Fruit fly (Drosophila melanogaster) whole organism, wandering third instar larva: Measurements from ENCODE around the gene t-cup.

Experiments
- GATAd ChIP-seq: sonication (Bioruptor generic); optimal IDR thresholded peaks from 2 replicates; lab custom pipeline; 2016; ENCODE audit warnings: missing biosample characterization, missing genetic modification characterization
- Hr78 ChIP-seq: fragments of >200 bp; optimal IDR thresholded peaks from 2 replicates; lab custom pipeline; 2017; ENCODE audit warnings: missing biosample characterization, missing genetic modification characterization
- Hr83 ChIP-seq: fragments of 200-300 bp; sonication (Bioruptor generic); optimal IDR thresholded peaks from 2 replicates; lab custom pipeline; 2016; ENCODE audit warnings: missing biosample characterization, mild to moderate bottlenecking, missing genetic modification characterization, moderate library complexity; ENCODE audit not compliant: poor library complexity, severe bottlenecking
- Jra ChIP-seq: sonication (Bioruptor generic); optimal IDR thresholded peaks from 2 replicates; lab custom pipeline; 2016; ENCODE audit warnings: missing biosample characterization, missing genetic modification characterization
- Myc ChIP-seq: fragments of >200 bp; optimal IDR thresholded peaks from 2 replicates; lab custom pipeline; 2017
- N ChIP-seq: fragments of >200 bp; optimal IDR thresholded peaks from 2 replicates; lab custom pipeline; 2018; ENCODE audit warnings: missing biosample characterization, missing external identifiers, missing genetic modification characterization
- Vsx2 ChIP-seq: fragments of 200-300, 225-300 bp; sonication (Bioruptor generic); optimal IDR thresholded peaks from 2 replicates; lab custom pipeline; 2018; ENCODE audit warnings: missing biosample characterization, missing genetic modification characterization; ENCODE audit not compliant: partially characterized antibody
- br ChIP-seq: fragments of 200-800 bp; sonication (Bioruptor generic); optimal IDR thresholded peaks from 2 replicates; lab custom pipeline; 2016; ENCODE audit warnings: missing biosample characterization, missing genetic modification characterization
- dsf ChIP-seq: sonication (Bioruptor generic); optimal IDR thresholded peaks from 2 replicates; lab custom pipeline; 2016; ENCODE audit warnings: missing biosample characterization, missing genetic modification characterization, borderline replicate concordance
- lola ChIP-seq: fragments of >200 bp; optimal IDR thresholded peaks from 2 replicates; lab custom pipeline; 2017; ENCODE audit warnings: missing biosample characterization, missing genetic modification characterization
- psq ChIP-seq: fragments of 200-800 bp; sonication (Bioruptor generic); optimal IDR thresholded peaks from 3 replicates; lab custom pipeline; 2017; ENCODE audit warnings: missing biosample characterization, mild to moderate bottlenecking, missing genetic modification characterization, moderate library complexity
- sage ChIP-seq: fragments of 200-800 bp; sonication (Bioruptor generic); optimal IDR thresholded peaks from 2 replicates; lab custom pipeline; 2016; ENCODE audit warnings: missing biosample characterization, mild to moderate bottlenecking, missing genetic modification characterization
- tai ChIP-seq: sonication (Bioruptor generic); optimal IDR thresholded peaks from 2 replicates; lab custom pipeline; 2016; ENCODE audit warnings: missing biosample characterization, missing genetic modification characterization
- usp ChIP-seq: fragments of >200 bp; optimal IDR thresholded peaks from 2 replicates; lab custom pipeline; 2017; ENCODE audit warnings: missing biosample characterization, missing genetic modification characterization

DNA sequence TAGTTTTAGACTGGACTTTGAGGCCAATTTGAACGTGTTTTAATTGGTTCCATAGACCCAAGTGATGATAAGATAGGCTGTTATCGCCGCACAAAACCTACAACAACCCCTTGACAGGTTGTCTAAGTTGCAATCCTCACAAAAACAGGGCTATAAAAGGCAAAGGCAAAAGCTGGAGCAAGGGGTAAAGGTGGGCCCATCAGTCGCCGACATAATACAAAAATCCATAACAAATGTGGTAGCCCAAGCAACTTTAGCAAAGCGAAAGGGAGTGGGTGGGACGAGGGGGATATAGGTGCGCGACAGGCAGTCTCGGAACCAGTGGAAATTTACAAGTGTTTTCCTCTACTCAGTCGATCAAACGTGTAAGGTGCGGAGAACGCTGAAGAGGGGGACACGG lies 33.1 kb downstream of the t-cup start:
- TF ChIP-seq Hr78 (no peak), Vsx2 (GFP tag; lab: Kevin White, UChicago) (no peak), Hr83 (GFP tag; lab: Kevin White, UChicago) (no peak), lola (GFP tag; lab: Kevin White, UChicago) (no peak), br (GFP tag; lab: Kevin White, UChicago) (no peak), N (GFP tag; lab: Kevin White, UChicago) (no peak), sage (GFP tag; lab: Kevin White, UChicago) (no peak), Myc (lab: Kevin White, UChicago) (no peak), Jra (GFP tag; lab: Kevin White, UChicago) (no peak), usp (GFP tag; lab: Kevin White, UChicago) (no peak), GATAd (GFP tag; lab: Kevin White, UChicago) (no peak), dsf (no peak), tai (GFP tag; lab: Kevin White, UChicago) (no peak), psq (GFP tag; lab: Kevin White, UChicago) (no peak)
